Worm (Caenorhabditis elegans) whole organism, young adult: ENCODE results near the gene abi-1.

Source experiments
- B0261.1 ChIP-seq: sonication (generic microtip); optimal IDR thresholded peaks from 2 replicates; lab custom pipeline; 2016; ENCODE audit warnings: mild to moderate bottlenecking, missing genetic modification characterization, moderate library complexity, missing compliant biosample characterization
- C17E4.6 ChIP-seq: fragments of 200-800 bp; sonication (Bioruptor generic); IDR thresholded peaks from 2 replicates; pipeline ENCODE4 v1.3.6; 2022; ENCODE audit warnings: missing genetic modification reagents, missing genetic modification characterization, missing compliant biosample characterization
- D2030.7 ChIP-seq: fragments of 200-800 bp; sonication (Bioruptor generic); IDR thresholded peaks from 2 replicates; pipeline ENCODE4 v1.3.6; 2022; ENCODE audit warnings: missing genetic modification reagents, missing genetic modification characterization, missing compliant biosample characterization
- F10E7.11 ChIP-seq: sonication (generic microtip); optimal IDR thresholded peaks from 2 replicates; lab custom pipeline; 2017; ENCODE audit warnings: mild to moderate bottlenecking, missing genetic modification characterization, moderate library complexity, missing compliant biosample characterization
- F37B4.10 ChIP-seq: fragments of 200-800 bp; sonication (Bioruptor generic); IDR thresholded peaks from 2 replicates; pipeline ENCODE4 v1.3.6; 2022; ENCODE audit warnings: missing genetic modification characterization, missing compliant biosample characterization
- F39B2.1 ChIP-seq: fragments of 200-800 bp; sonication (Bioruptor generic); IDR thresholded peaks from 2 replicates; pipeline ENCODE4 v1.3.6; 2022; ENCODE audit warnings: missing genetic modification reagents, missing genetic modification characterization, missing compliant biosample characterization
- F49E8.2 ChIP-seq: sonication (generic microtip); optimal IDR thresholded peaks from 3 replicates; lab custom pipeline; 2017; ENCODE audit warnings: missing genetic modification characterization, mild to moderate bottlenecking, missing compliant biosample characterization, antibody characterized with exemption, moderate library complexity; ENCODE audit not compliant: insufficient read depth
- F52B5.7 ChIP-seq: sonication (generic microtip); optimal IDR thresholded peaks from 2 replicates; lab custom pipeline; 2016; ENCODE audit warnings: mild to moderate bottlenecking, missing genetic modification characterization, missing compliant biosample characterization
- F55B11.4 ChIP-seq: sonication (generic microtip); optimal IDR thresholded peaks from 2 replicates; lab custom pipeline; 2016; ENCODE audit warnings: missing compliant biosample characterization, missing genetic modification characterization, borderline replicate concordance; ENCODE audit not compliant: insufficient read depth
- F57A8.1 ChIP-seq: fragments of 200-800 bp; sonication (Bioruptor generic); optimal IDR thresholded peaks from 2 replicates; lab custom pipeline; 2018; ENCODE audit warnings: mild to moderate bottlenecking, missing genetic modification characterization, moderate library complexity, missing compliant biosample characterization
- K11D2.4 ChIP-seq: fragments of 200-800 bp; sonication (Bioruptor generic); IDR thresholded peaks from 2 replicates; pipeline ENCODE4 v1.3.6; 2022; ENCODE audit warnings: missing genetic modification reagents, missing genetic modification characterization, missing compliant biosample characterization
- T07F8.4 ChIP-seq: sonication (generic microtip); optimal IDR thresholded peaks from 2 replicates; lab custom pipeline; 2016; ENCODE audit warnings: mild to moderate bottlenecking, missing genetic modification characterization, moderate library complexity, missing compliant biosample characterization
- Y53G8AR.9 ChIP-seq: fragments of 200-800 bp; sonication (Bioruptor generic); conservative IDR thresholded peaks from 2 replicates; pipeline ENCODE4 v1.3.6; 2022; ENCODE audit warnings: missing genetic modification reagents, missing genetic modification characterization, missing compliant biosample characterization
- Y67H2A.10 ChIP-seq: fragments of 200-800 bp; sonication (Bioruptor generic); conservative IDR thresholded peaks from 2 replicates; pipeline ENCODE4 v1.3.6; 2022; ENCODE audit warnings: missing genetic modification reagents, missing genetic modification characterization, missing compliant biosample characterization
- Y79H2A.3 ChIP-seq: fragments of 200-800 bp; sonication (Bioruptor generic); conservative IDR thresholded peaks from 2 replicates; pipeline ENCODE4 v1.3.6; 2022; ENCODE audit warnings: missing genetic modification reagents, missing genetic modification characterization, missing compliant biosample characterization
- Y95B8A.8 ChIP-seq: fragments of 200-800 bp; sonication (Bioruptor generic); IDR thresholded peaks from 2 replicates; pipeline ENCODE4 v1.3.6; 2022; ENCODE audit warnings: missing genetic modification reagents, missing genetic modification characterization, missing compliant biosample characterization
- aptf-2 ChIP-seq: fragments of 200-800 bp; sonication (Bioruptor generic); conservative IDR thresholded peaks from 2 replicates; pipeline ENCODE4 v1.3.6; 2022; ENCODE audit warnings: missing genetic modification reagents, missing genetic modification characterization, missing compliant biosample characterization
- aptf-3 ChIP-seq: fragments of 200-800 bp; sonication (Bioruptor generic); IDR thresholded peaks from 2 replicates; pipeline ENCODE4 v1.3.6; 2022; ENCODE audit warnings: missing genetic modification characterization, missing compliant biosample characterization
- attf-3 ChIP-seq: fragments of 200-800 bp; sonication (Bioruptor generic); conservative IDR thresholded peaks from 2 replicates; pipeline ENCODE4 v1.3.6; 2022; ENCODE audit warnings: missing genetic modification reagents, missing genetic modification characterization, missing compliant biosample characterization
- attf-5 ChIP-seq: fragments of 200-800 bp; sonication (Bioruptor generic); optimal IDR thresholded peaks from 2 replicates; lab custom pipeline; 2018; ENCODE audit warnings: mild to moderate bottlenecking, missing genetic modification characterization, missing compliant biosample characterization
- bed-2 ChIP-seq: fragments of 200-800 bp; sonication (Bioruptor generic); IDR thresholded peaks from 2 replicates; pipeline ENCODE4 v1.3.6; 2022; ENCODE audit warnings: missing genetic modification reagents, missing genetic modification characterization, missing compliant biosample characterization
- ccch-3 ChIP-seq: fragments of 200-800 bp; sonication (Bioruptor generic); optimal IDR thresholded peaks from 2 replicates; lab custom pipeline; 2018; ENCODE audit warnings: mild to moderate bottlenecking, missing genetic modification characterization, missing compliant biosample characterization
- cebp-1 ChIP-seq, 2 experiments: fragments of 200-800 bp in 1 of 2; sonication (Bioruptor generic) in 1 of 2; sonication (generic microtip) in 1 of 2; IDR thresholded peaks in 1 of 2; optimal IDR thresholded peaks in 1 of 2; 2 replicates each; pipeline versions ENCODE4 v1.3.6 to Lab custom; 2017 to 2022; ENCODE audit warnings: missing compliant biosample characterization in 2 of 2, missing genetic modification characterization in 2 of 2, mild to moderate bottlenecking in 1 of 2, missing genetic modification reagents in 1 of 2, moderate library complexity in 1 of 2
- cebp-2 ChIP-seq: fragments of 200-800 bp; sonication (Bioruptor generic); IDR thresholded peaks from 2 replicates; pipeline ENCODE4 v1.3.6; 2022; ENCODE audit warnings: missing genetic modification characterization, missing compliant biosample characterization
- ceh-100 ChIP-seq: fragments of 200-800 bp; sonication (Bioruptor generic); IDR thresholded peaks from 2 replicates; pipeline ENCODE4 v1.3.6; 2022; ENCODE audit warnings: missing genetic modification reagents, missing genetic modification characterization, missing compliant biosample characterization
- ceh-27 ChIP-seq: fragments of 200-800 bp; sonication (Bioruptor generic); optimal IDR thresholded peaks from 2 replicates; lab custom pipeline; 2018; ENCODE audit warnings: mild to moderate bottlenecking, missing genetic modification characterization, moderate library complexity, missing compliant biosample characterization
- ceh-40 ChIP-seq: fragments of 200-800 bp; sonication (Bioruptor generic); IDR thresholded peaks from 2 replicates; pipeline ENCODE4 v1.3.6; 2022; ENCODE audit warnings: missing genetic modification characterization, missing compliant biosample characterization
- chd-7 ChIP-seq: sonication (generic microtip); optimal IDR thresholded peaks from 2 replicates; lab custom pipeline; 2016; ENCODE audit warnings: mild to moderate bottlenecking, missing genetic modification characterization, moderate library complexity, missing compliant biosample characterization
- ets-4 ChIP-seq: fragments of 200-800 bp; sonication (Bioruptor generic); optimal IDR thresholded peaks from 2 replicates; lab custom pipeline; 2018; ENCODE audit warnings: mild to moderate bottlenecking, missing genetic modification characterization, missing compliant biosample characterization
- fkh-3 ChIP-seq: sonication (generic microtip); optimal IDR thresholded peaks from 2 replicates; lab custom pipeline; 2016; ENCODE audit warnings: mild to moderate bottlenecking, missing genetic modification characterization, missing compliant biosample characterization
- hlh-12 ChIP-seq: sonication (generic microtip); optimal IDR thresholded peaks from 2 replicates; lab custom pipeline; 2016; ENCODE audit warnings: missing genetic modification characterization, missing compliant biosample characterization
- hlh-26 ChIP-seq: fragments of 200-800 bp; sonication (Bioruptor generic); conservative IDR thresholded peaks from 2 replicates; pipeline ENCODE4 v1.3.6; 2022; ENCODE audit warnings: missing genetic modification reagents, missing genetic modification characterization, missing compliant biosample characterization
- hmg-20 ChIP-seq: fragments of 200-800 bp; sonication (Bioruptor generic); IDR thresholded peaks from 2 replicates; pipeline ENCODE4 v1.3.6; 2022; ENCODE audit warnings: missing genetic modification reagents, missing genetic modification characterization, missing compliant biosample characterization
- let-526 ChIP-seq: fragments of 200-800 bp; sonication (Bioruptor generic); IDR thresholded peaks from 2 replicates; pipeline ENCODE4 v1.3.6; 2022; ENCODE audit warnings: missing genetic modification reagents, missing genetic modification characterization, missing compliant biosample characterization
- lin-40 ChIP-seq: sonication (generic microtip); optimal IDR thresholded peaks from 2 replicates; lab custom pipeline; 2016; ENCODE audit warnings: missing genetic modification characterization, mild to moderate bottlenecking, missing compliant biosample characterization, missing genotype, missing genetic modification reagents
- madf-10 ChIP-seq: sonication (generic microtip); optimal IDR thresholded peaks from 2 replicates; lab custom pipeline; 2016; ENCODE audit warnings: mild to moderate bottlenecking, missing genetic modification characterization, missing compliant biosample characterization
- madf-3 ChIP-seq: fragments of 200-800 bp; sonication (Bioruptor generic); IDR thresholded peaks from 2 replicates; pipeline ENCODE4 v1.3.6; 2022; ENCODE audit warnings: missing genetic modification reagents, missing genetic modification characterization, missing compliant biosample characterization
- mxl-1 ChIP-seq: sonication (generic microtip); optimal IDR thresholded peaks from 2 replicates; lab custom pipeline; 2016; ENCODE audit warnings: missing genetic modification characterization, missing compliant biosample characterization
- nfya-2 ChIP-seq: fragments of 200-800 bp; sonication (Bioruptor generic); IDR thresholded peaks from 2 replicates; pipeline ENCODE4 v1.3.6; 2022; ENCODE audit warnings: missing genetic modification reagents, missing genetic modification characterization, missing compliant biosample characterization
- nhr-120 ChIP-seq: fragments of 200-800 bp; sonication (Bioruptor generic); IDR thresholded peaks from 2 replicates; pipeline ENCODE4 v1.3.6; 2022; ENCODE audit warnings: missing genetic modification characterization, missing compliant biosample characterization
- nhr-27 ChIP-seq: fragments of 200-800 bp; sonication (Bioruptor generic); optimal IDR thresholded peaks from 2 replicates; lab custom pipeline; 2018; ENCODE audit warnings: mild to moderate bottlenecking, missing genetic modification characterization, moderate library complexity, missing compliant biosample characterization
- nhr-90 ChIP-seq: sonication (generic microtip); optimal IDR thresholded peaks from 2 replicates; lab custom pipeline; 2016; ENCODE audit warnings: missing genotype, mild to moderate bottlenecking, missing genetic modification characterization, missing compliant biosample characterization
- snpc-3.4 ChIP-seq: sonication (generic microtip); optimal IDR thresholded peaks from 2 replicates; lab custom pipeline; 2017; ENCODE audit warnings: missing genetic modification characterization, mild to moderate bottlenecking, missing compliant biosample characterization, antibody characterized with exemption, moderate library complexity, missing genotype, missing genetic modification reagents
- tlf-1 ChIP-seq: fragments of 200-800 bp; sonication (Bioruptor generic); optimal IDR thresholded peaks from 2 replicates; lab custom pipeline; 2018; ENCODE audit warnings: mild to moderate bottlenecking, missing genetic modification characterization, missing compliant biosample characterization
- unc-130 ChIP-seq: sonication (generic microtip); optimal IDR thresholded peaks from 2 replicates; lab custom pipeline; 2016; ENCODE audit warnings: missing genetic modification reagents, missing genetic modification characterization, missing compliant biosample characterization
- zfh-2 ChIP-seq: fragments of 200-800 bp; sonication (Bioruptor generic); conservative IDR thresholded peaks from 2 replicates; pipeline ENCODE4 v1.3.6; 2022; ENCODE audit warnings: missing genetic modification reagents, missing genetic modification characterization, missing compliant biosample characterization
- ztf-18 ChIP-seq: sonication (generic microtip); optimal IDR thresholded peaks from 2 replicates; lab custom pipeline; 2016; ENCODE audit warnings: missing genotype, mild to moderate bottlenecking, missing genetic modification characterization, missing compliant biosample characterization
- ztf-6 ChIP-seq: fragments of 200-800 bp; sonication (Bioruptor generic); IDR thresholded peaks from 2 replicates; pipeline ENCODE4 v1.3.6; 2022; ENCODE audit warnings: missing genetic modification reagents, missing genetic modification characterization, missing compliant biosample characterization

abi-1 gene

DNA sequence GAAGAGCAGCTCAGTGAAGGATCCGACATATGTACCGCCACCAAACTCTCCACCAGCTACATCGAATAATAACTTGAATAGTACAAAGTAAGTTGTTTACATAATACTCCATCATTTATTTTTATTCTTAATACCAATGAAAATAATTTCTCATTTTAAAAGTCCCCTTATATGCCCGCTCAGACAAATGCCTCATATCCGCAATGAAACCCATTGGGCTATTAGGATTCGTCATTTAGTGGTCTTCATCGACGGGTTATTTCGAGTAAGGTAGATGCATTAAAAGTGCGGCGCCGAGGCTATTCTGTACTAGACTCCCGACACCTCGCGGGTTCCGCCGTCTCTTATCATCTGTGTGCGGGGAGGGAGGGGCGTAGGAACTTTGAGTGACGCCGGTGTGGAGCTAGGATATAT, 38.8 kb downstream of the abi-1 start (continued):
- no peak for TF ChIP-seq madf-10 (tag; lab: Kevin White, UChicago)
- TF ChIP-seq D2030.7 (GFP tag; lab: Robert Waterston, UW) = peak; percentile 79
- no peak for TF ChIP-seq T07F8.4
- TF ChIP-seq ceh-27 (GFP tag; lab: Kevin White, UChicago) = peak; percentile 13
- TF ChIP-seq F49E8.2 = peak; percentile 90
- no peak for TF ChIP-seq Y67H2A.10 (GFP tag; lab: Robert Waterston, UW)
- TF ChIP-seq Y53G8AR.9 (GFP tag; lab: Robert Waterston, UW) = 0 out of 2 replicates have a peak, but pooled peaks have one; percentile 28
- no peak for TF ChIP-seq Y79H2A.3 (GFP tag; lab: Robert Waterston, UW)
- TF ChIP-seq aptf-3 (GFP tag; lab: Robert Waterston, UW) = no peak
- peak; percentile 30; the same call in 1 of the 2 replicates for TF ChIP-seq ceh-100 (GFP tag; lab: Robert Waterston, UW)
- no peak for TF ChIP-seq nhr-120 (GFP tag; lab: Robert Waterston, UW)
- TF ChIP-seq aptf-2 (GFP tag; lab: Robert Waterston, UW) = no peak
- no peak for TF ChIP-seq Y95B8A.8 (GFP tag; lab: Robert Waterston, UW)
- TF ChIP-seq nhr-90 = no peak
- no peak for TF ChIP-seq cebp-1 (GFP tag; IDR thresholded peaks at IDR 0.05; lab: Robert Waterston, UW)
- no peak for TF ChIP-seq cebp-1 (tag; optimal IDR thresholded peaks at IDR 0.05; lab: Kevin White, UChicago)
- no peak for TF ChIP-seq lin-40
- TF ChIP-seq zfh-2 (GFP tag; lab: Robert Waterston, UW) = no peak
- TF ChIP-seq attf-3 = no peak; the same call in 1 of the 2 replicates
- TF ChIP-seq ztf-6 (GFP tag; lab: Robert Waterston, UW) = no peak
- TF ChIP-seq attf-5 (GFP tag; lab: Kevin White, UChicago) = no peak
- no peak for TF ChIP-seq F39B2.1 (GFP tag; lab: Robert Waterston, UW)
- no peak for TF ChIP-seq F10E7.11
- no peak for TF ChIP-seq ceh-40 (GFP tag; lab: Robert Waterston, UW)
- no peak for TF ChIP-seq B0261.1 (tag; lab: Kevin White, UChicago)
- no peak for TF ChIP-seq F55B11.4
- no peak for TF ChIP-seq fkh-3 (tag; lab: Kevin White, UChicago)
- no peak for TF ChIP-seq nfya-2 (GFP tag; lab: Robert Waterston, UW)
- TF ChIP-seq bed-2 = no peak
- TF ChIP-seq snpc-3.4 = peak; percentile 97
- no peak for TF ChIP-seq cebp-2 (GFP tag; lab: Robert Waterston, UW)
- no peak for TF ChIP-seq ccch-3 (GFP tag; lab: Kevin White, UChicago)
- no peak for TF ChIP-seq F37B4.10 (GFP tag; lab: Robert Waterston, UW)
- TF ChIP-seq F52B5.7 (tag; lab: Kevin White, UChicago) = no peak
- TF ChIP-seq ztf-18 (tag; lab: Kevin White, UChicago) = peak; percentile 49
- no peak for TF ChIP-seq K11D2.4 (GFP tag; lab: Robert Waterston, UW)
- TF ChIP-seq nhr-27 (tag; lab: Kevin White, UChicago) = no peak
- TF ChIP-seq hlh-12 (tag; lab: Kevin White, UChicago) = no peak
- TF ChIP-seq madf-3 (GFP tag; lab: Robert Waterston, UW) = 0 out of 2 replicates have a peak, but pooled peaks have one; percentile 31
- TF ChIP-seq F57A8.1 (GFP tag; lab: Kevin White, UChicago) = no peak
- TF ChIP-seq let-526 (GFP tag; lab: Robert Waterston, UW) = no peak
- no peak for TF ChIP-seq tlf-1 (GFP tag; lab: Kevin White, UChicago)
- TF ChIP-seq hlh-26 (GFP tag; lab: Robert Waterston, UW) = no peak
- TF ChIP-seq C17E4.6 (GFP tag; lab: Robert Waterston, UW) = 0 out of 2 replicates have a peak, but pooled peaks have one; percentile 9
- TF ChIP-seq hmg-20 = 0 out of 2 replicates have a peak, but pooled peaks have one; percentile 38
- TF ChIP-seq chd-7 (tag; lab: Kevin White, UChicago) = no peak
- peak; percentile 37 for TF ChIP-seq unc-130 (GFP tag; lab: Kevin White, UChicago)
- TF ChIP-seq ets-4 (GFP tag; lab: Kevin White, UChicago) = no peak
- TF ChIP-seq mxl-1 (tag; lab: Kevin White, UChicago) = no peak
